Fruit fly (Drosophila melanogaster): ENCODE measurements around the gene CG6908.
A peak's percentile ranks its signal among the peaks of the same experiment; 100 is the strongest.

CG6908 gene

DNA sequence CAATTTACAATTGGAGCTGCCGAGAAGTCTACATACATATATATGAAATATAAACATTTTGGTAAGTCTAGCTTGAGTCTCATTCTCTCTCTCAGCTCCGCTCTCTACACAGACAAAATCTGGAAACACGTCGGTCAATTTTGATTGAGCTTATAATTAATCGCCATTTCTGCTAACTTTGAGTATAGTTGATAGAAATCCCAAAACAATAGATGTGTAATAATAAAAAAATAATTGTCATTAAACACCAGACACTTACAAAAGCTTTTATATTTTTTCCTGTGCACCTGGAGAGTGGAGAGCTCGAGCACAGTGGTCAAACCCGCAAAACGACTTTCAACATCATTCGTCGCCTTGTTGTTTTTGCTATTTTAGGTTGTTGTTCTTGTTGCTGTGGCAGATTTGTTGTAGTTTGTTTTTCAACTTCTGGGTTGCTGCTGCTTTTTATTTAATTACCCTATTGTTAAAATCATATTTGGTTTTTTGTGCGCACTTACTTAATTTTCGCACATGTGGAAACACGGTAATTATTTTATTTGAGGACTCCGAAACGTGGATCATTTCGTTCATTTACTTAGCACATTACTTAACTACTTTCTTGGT, 33.1 kb downstream of the CG6908 start (continued):
- TF ChIP-seq NFAT (GFP tag; IDR thresholded peaks at IDR 0.05) = peak; percentile 98
- TF ChIP-seq toy (GFP tag; IDR thresholded peaks at IDR 0.05) = peak; percentile 93
- TF ChIP-seq CG2199 (GFP tag; IDR thresholded peaks at IDR 0.05) = peak; percentile 90
- peak; percentile 94 for TF ChIP-seq CG9817 (tag; optimal IDR thresholded peaks at IDR 0.05)
- TF ChIP-seq Aef1 (GFP tag; IDR thresholded peaks at IDR 0.05) = peak; percentile 96
- peak; percentile 91 for TF ChIP-seq her (GFP tag; optimal IDR thresholded peaks at IDR 0.05)
- TF ChIP-seq CG11560 (tag; IDR thresholded peaks at IDR 0.05) = peak; percentile 85
- TF ChIP-seq CG34224 (GFP tag; IDR thresholded peaks at IDR 0.05; ENCODE audit: partially characterized antibody) = no peak
- TF ChIP-seq pum (GFP tag; optimal IDR thresholded peaks at IDR 0.05) = peak; percentile 93
- TF ChIP-seq psq (GFP tag; optimal IDR thresholded peaks at IDR 0.05) = peak; percentile 84
- peak; percentile 93 for TF ChIP-seq CG14667 (GFP tag; IDR thresholded peaks at IDR 0.05)
- no peak for TF ChIP-seq CG16813 (GFP tag; IDR thresholded peaks at IDR 0.05; ENCODE audit: partially characterized antibody)
- no peak for TF ChIP-seq CG6791 (GFP tag; IDR thresholded peaks at IDR 0.05; ENCODE audit: partially characterized antibody)
- TF ChIP-seq bab2 (GFP tag; optimal IDR thresholded peaks at IDR 0.05) = peak; percentile 96
- peak; percentile 98 for TF ChIP-seq lab (GFP tag; optimal IDR thresholded peaks at IDR 0.05)
- TF ChIP-seq Asciz (GFP tag; optimal IDR thresholded peaks at IDR 0.05) = peak; percentile 93
- TF ChIP-seq B-H1 (GFP tag; IDR thresholded peaks at IDR 0.05) = peak; percentile 94
- TF ChIP-seq jigr1 (GFP tag; IDR thresholded peaks at IDR 0.05) = peak; percentile 84; the same call in 2 of the 3 replicates
- TF ChIP-seq CG13624 (GFP tag; optimal IDR thresholded peaks at IDR 0.05) = peak; percentile 95
- peak; percentile 96 for TF ChIP-seq HLH3B (GFP tag; IDR thresholded peaks at IDR 0.05)
- TF ChIP-seq ems (GFP tag; optimal IDR thresholded peaks at IDR 0.05) = peak; percentile 97
- TF ChIP-seq croc (GFP tag; conservative IDR thresholded peaks at IDR 0.05) = peak; percentile 91
- peak; percentile 94 for TF ChIP-seq seq (GFP tag; IDR thresholded peaks at IDR 0.05)
- TF ChIP-seq cas (GFP tag; IDR thresholded peaks at IDR 0.05) = peak; percentile 95
- peak; percentile 94 for TF ChIP-seq CG15601 (tag; optimal IDR thresholded peaks at IDR 0.05)
- TF ChIP-seq Neu2 (GFP tag; optimal IDR thresholded peaks at IDR 0.05; ENCODE audit: borderline replicate concordance) = peak; percentile 77
- TF ChIP-seq CG9876 (GFP tag; optimal IDR thresholded peaks at IDR 0.05) = peak; percentile 86
- TF ChIP-seq Atf3 (GFP tag; optimal IDR thresholded peaks at IDR 0.05) = peak; percentile 90
- TF ChIP-seq nerfin-1 (tag; optimal IDR thresholded peaks at IDR 0.05) = peak; percentile 90
- no peak for TF ChIP-seq gfzf (GFP tag; optimal IDR thresholded peaks at IDR 0.05)
- TF ChIP-seq CG7987 (GFP tag; optimal IDR thresholded peaks at IDR 0.05) = peak; percentile 92
- peak; percentile 93 for TF ChIP-seq maf-S (GFP tag; optimal IDR thresholded peaks at IDR 0.05)
- peak; percentile 95 for TF ChIP-seq ttk (GFP tag; IDR thresholded peaks at IDR 0.05)
- peak; percentile 96 for TF ChIP-seq Meics (GFP tag; optimal IDR thresholded peaks at IDR 0.05)
- TF ChIP-seq CG10147 (GFP tag; optimal IDR thresholded peaks at IDR 0.05) = peak; percentile 96
- TF ChIP-seq cg (GFP tag; optimal IDR thresholded peaks at IDR 0.05) = no peak
- peak; percentile 91 for TF ChIP-seq CG7357 (GFP tag; IDR thresholded peaks at IDR 0.05)
- TF ChIP-seq CG2712 (tag; optimal IDR thresholded peaks at IDR 0.05) = peak; percentile 98
- TF ChIP-seq Drgx (GFP tag; IDR thresholded peaks at IDR 0.05) = peak; percentile 99
- TF ChIP-seq CG1832 (GFP tag; optimal IDR thresholded peaks at IDR 0.05) = no peak
- TF ChIP-seq CG17568 (GFP tag; optimal IDR thresholded peaks at IDR 0.05) = peak; percentile 96
- no peak for TF ChIP-seq CG13287 (GFP tag; IDR thresholded peaks at IDR 0.05; ENCODE audit: partially characterized antibody)
- peak; percentile 98 for TF ChIP-seq dysf (GFP tag; IDR thresholded peaks at IDR 0.05)
- TF ChIP-seq CG15696 (tag; optimal IDR thresholded peaks at IDR 0.05) = peak; percentile 76
- TF ChIP-seq CG4707 (GFP tag; optimal IDR thresholded peaks at IDR 0.05) = peak; percentile 93
- TF ChIP-seq CG18262 (tag; optimal IDR thresholded peaks at IDR 0.05) = peak; percentile 95
- TF ChIP-seq CG3163 (GFP tag; optimal IDR thresholded peaks at IDR 0.05) = peak; percentile 68
- TF ChIP-seq jumu (GFP tag; optimal IDR thresholded peaks at IDR 0.05) = peak; percentile 93
- peak; percentile 95 for TF ChIP-seq CG10979 (tag; optimal IDR thresholded peaks at IDR 0.05)
- TF ChIP-seq H15 (GFP tag; IDR thresholded peaks at IDR 0.05) = peak; percentile 97
